Fruit fly (Drosophila melanogaster): Measurements from ENCODE around the gene Unc-76.

Unc-76 gene

dm6 chrX:2106367-2106766 is 26.0 kb downstream of the Unc-76 start (continued):
- TF ChIP-seq CG6175 (GFP tag; IDR thresholded peaks at IDR 0.05) = no peak
- peak; percentile 24; the same call in 1 of the 2 replicates for TF ChIP-seq onecut (GFP tag; IDR thresholded peaks at IDR 0.05)
- TF ChIP-seq Bteb2 (GFP tag; optimal IDR thresholded peaks at IDR 0.05) = no peak
- TF ChIP-seq kah (GFP tag; optimal IDR thresholded peaks at IDR 0.05) = no peak
- TF ChIP-seq lov (optimal IDR thresholded peaks at IDR 0.05) = no peak
- TF ChIP-seq lov (GFP tag; IDR thresholded peaks at IDR 0.05) = no peak
- no peak for TF ChIP-seq CG12744 (GFP tag; optimal IDR thresholded peaks at IDR 0.05)
- TF ChIP-seq CG1529 (GFP tag; optimal IDR thresholded peaks at IDR 0.05) = no peak
- TF ChIP-seq NfI (GFP tag; optimal IDR thresholded peaks at IDR 0.05) = peak; percentile 31
- TF ChIP-seq Ets65A (GFP tag) = no peak
- TF ChIP-seq CrebB (tag; optimal IDR thresholded peaks at IDR 0.05) = no peak
- TF ChIP-seq shn (GFP tag; optimal IDR thresholded peaks at IDR 0.05) = no peak
- no peak for TF ChIP-seq dati (GFP tag; IDR thresholded peaks at IDR 0.05)
- no peak for TF ChIP-seq Abd-B (GFP tag; optimal IDR thresholded peaks at IDR 0.05)
- TF ChIP-seq BtbVII (GFP tag; optimal IDR thresholded peaks at IDR 0.05) = no peak
- TF ChIP-seq caup (GFP tag; optimal IDR thresholded peaks at IDR 0.05; ENCODE audit: severe bottlenecking) = no peak
- no peak for TF ChIP-seq CG1603 (tag; optimal IDR thresholded peaks at IDR 0.05)
- TF ChIP-seq ems (GFP tag; optimal IDR thresholded peaks at IDR 0.05) = no peak
- TF ChIP-seq Sox100B (GFP tag; optimal IDR thresholded peaks at IDR 0.05) = no peak
- TF ChIP-seq repo (GFP tag; optimal IDR thresholded peaks at IDR 0.05) = no peak
- no peak for TF ChIP-seq NK7.1 (GFP tag; optimal IDR thresholded peaks at IDR 0.05)
- TF ChIP-seq chm (GFP tag; IDR thresholded peaks at IDR 0.05) = no peak
- TF ChIP-seq Dbx (GFP tag; IDR thresholded peaks at IDR 0.05) = no peak
- no peak for TF ChIP-seq cg (GFP tag; optimal IDR thresholded peaks at IDR 0.05)
- peak; percentile 46 for TF ChIP-seq ftz-f1 (GFP tag; optimal IDR thresholded peaks at IDR 0.05)
- no peak for TF ChIP-seq CG7786 (GFP tag; optimal IDR thresholded peaks at IDR 0.05)
- TF ChIP-seq CG3726 (GFP tag; IDR thresholded peaks at IDR 0.05) = no peak
- no peak for TF ChIP-seq row (GFP tag; IDR thresholded peaks at IDR 0.05)
- TF ChIP-seq CG10462 (GFP tag; optimal IDR thresholded peaks at IDR 0.05) = no peak
- TF ChIP-seq Usf (GFP tag; optimal IDR thresholded peaks at IDR 0.05) = no peak
- TF ChIP-seq CG14014 (GFP tag; IDR thresholded peaks at IDR 0.05) = no peak
- TF ChIP-seq Xrp1 (GFP tag; IDR thresholded peaks at IDR 0.05) = no peak
- no peak for TF ChIP-seq nerfin-1 (tag; optimal IDR thresholded peaks at IDR 0.05)
- TF ChIP-seq Hand (GFP tag; optimal IDR thresholded peaks at IDR 0.05) = no peak
- no peak for TF ChIP-seq CG14050 (GFP tag; IDR thresholded peaks at IDR 0.05)
- no peak for TF ChIP-seq H2.0 (GFP tag; IDR thresholded peaks at IDR 0.05)
- no peak for TF ChIP-seq ham (GFP tag; IDR thresholded peaks at IDR 0.05)
- TF ChIP-seq p53 (GFP tag; optimal IDR thresholded peaks at IDR 0.05) = no peak
- TF ChIP-seq wor (GFP tag; IDR thresholded peaks at IDR 0.05) = no peak
- TF ChIP-seq Kr (GFP tag; optimal IDR thresholded peaks at IDR 0.05) = no peak
- TF ChIP-seq hth (optimal IDR thresholded peaks at IDR 0.05) = no peak
- no peak for TF ChIP-seq az2 (GFP tag; optimal IDR thresholded peaks at IDR 0.05)
- no peak for TF ChIP-seq bigmax (GFP tag; optimal IDR thresholded peaks at IDR 0.05)
- TF ChIP-seq corto (GFP tag; optimal IDR thresholded peaks at IDR 0.05) = no peak
- TF ChIP-seq CG13775 (GFP tag; optimal IDR thresholded peaks at IDR 0.05) = peak; percentile 3
- no peak for TF ChIP-seq CG2129 (GFP tag; IDR thresholded peaks at IDR 0.05; ENCODE audit: partially characterized antibody)
- TF ChIP-seq Deaf1 (tag; optimal IDR thresholded peaks at IDR 0.05) = peak; percentile 35
- peak; percentile 12 for TF ChIP-seq mirr (GFP tag; optimal IDR thresholded peaks at IDR 0.05)
- TF ChIP-seq CG10267 (tag; optimal IDR thresholded peaks at IDR 0.05) = no peak
- no peak for TF ChIP-seq Xbp1 (GFP tag; optimal IDR thresholded peaks at IDR 0.05)
